Worm (Caenorhabditis elegans) whole organism, midembryonic: Measurements from ENCODE around the gene nlp-71.

Experiments
- med-1 ChIP-seq: sonication (generic microtip); optimal IDR thresholded peaks from 2 replicates; lab custom pipeline; 2017; ENCODE audit warnings: missing genetic modification characterization, mild to moderate bottlenecking, missing compliant biosample characterization, antibody characterized with exemption, missing genetic modification reagents; ENCODE audit not compliant: insufficient read depth
- tab-1 ChIP-seq: fragments of 200-800 bp; sonication (Bioruptor generic); IDR thresholded peaks from 2 replicates; pipeline ENCODE4 v1.3.6; 2022; ENCODE audit warnings: missing genetic modification characterization, missing compliant biosample characterization

ce11 chrIV:6388550-6388949 is 24.8 kb downstream of the nlp-71 start:
- TF ChIP-seq tab-1 (GFP tag; lab: Robert Waterston, UW) (no peak), med-1 (GFP tag; lab: Kevin White, UChicago) (no peak)
